Worm (Caenorhabditis elegans) whole organism, L4 larva: Measurements from ENCODE around the gene kvs-1.

Experiments
- F44E2.7 ChIP-seq: fragments of 200-800 bp; sonication (Bioruptor generic); IDR thresholded peaks from 2 replicates; pipeline ENCODE4 v2.1.2; 2022; ENCODE audit warnings: missing genetic modification characterization, missing compliant biosample characterization
- T20F7.1 ChIP-seq: fragments of 200-800 bp; sonication (Bioruptor generic); optimal IDR thresholded peaks from 2 replicates; lab custom pipeline; 2018; ENCODE audit warnings: mild to moderate bottlenecking, missing genetic modification characterization, missing compliant biosample characterization
- aha-1 ChIP-seq: fragments of 150-350 bp; peaks from one replicate; lab custom pipeline; 2014; ENCODE audit warnings: missing biosample characterization, missing genetic modification characterization
- aly-2 ChIP-seq: sonication (generic microtip); optimal IDR thresholded peaks from 2 replicates; lab custom pipeline; 2018; ENCODE audit warnings: missing biosample characterization, missing genetic modification characterization
- ceh-20 ChIP-seq: fragments of 200-800 bp; sonication (Bioruptor generic); IDR thresholded peaks from 2 replicates; pipeline ENCODE4 v1.3.6; 2022; ENCODE audit warnings: missing genetic modification reagents, missing genetic modification characterization, missing compliant biosample characterization
- ceh-44 ChIP-seq: fragments of 200-800 bp; sonication (Bioruptor generic); IDR thresholded peaks from 2 replicates; pipeline ENCODE4 v1.3.6; 2022; ENCODE audit warnings: missing genetic modification reagents, missing genetic modification characterization, missing compliant biosample characterization
- ceh-82 ChIP-seq: sonication (generic microtip); optimal IDR thresholded peaks from 2 replicates; lab custom pipeline; 2017; ENCODE audit warnings: missing biosample characterization, missing genetic modification characterization
- daf-8 ChIP-seq: fragments of 200-800 bp; sonication (Bioruptor generic); IDR thresholded peaks from 2 replicates; pipeline ENCODE4 v1.3.6; 2022; ENCODE audit warnings: missing genetic modification characterization, missing compliant biosample characterization
- dmd-6 ChIP-seq: fragments of 200-800 bp; sonication (Bioruptor generic); IDR thresholded peaks from 2 replicates; pipeline ENCODE4 v1.3.6; 2022; ENCODE audit warnings: missing genetic modification reagents, missing genetic modification characterization, missing compliant biosample characterization
- dve-1 ChIP-seq: sonication (generic microtip); optimal IDR thresholded peaks from 2 replicates; lab custom pipeline; 2017; ENCODE audit warnings: antibody characterized with exemption, mild to moderate bottlenecking, missing genetic modification characterization, missing compliant biosample characterization; ENCODE audit not compliant: insufficient read depth
- egl-27 ChIP-seq: sonication (generic microtip); optimal IDR thresholded peaks from 3 replicates; lab custom pipeline; 2017; ENCODE audit warnings: missing biosample characterization, missing genetic modification reagents, missing genetic modification characterization
- hif-1 ChIP-seq, 2 experiments: sonication (generic microtip); optimal IDR thresholded peaks; 2 replicates each; lab custom pipeline; 2016 to 2017; ENCODE audit warnings: missing compliant biosample characterization in 2 of 2, missing genetic modification characterization in 2 of 2, missing genetic modification reagents in 2 of 2, missing genotype in 2 of 2, mild to moderate bottlenecking in 1 of 2
- hlh-11 ChIP-seq: fragments of 200-800 bp; sonication (Bioruptor generic); optimal IDR thresholded peaks from 2 replicates; lab custom pipeline; 2018; ENCODE audit warnings: mild to moderate bottlenecking, missing genetic modification characterization, missing compliant biosample characterization
- hlh-30 ChIP-seq: sonication (generic microtip); optimal IDR thresholded peaks from 2 replicates; lab custom pipeline; 2017; ENCODE audit warnings: antibody characterized with exemption, mild to moderate bottlenecking, missing genetic modification characterization, missing compliant biosample characterization; ENCODE audit not compliant: insufficient read depth
- hmg-1.1 ChIP-seq: fragments of 200-800 bp; sonication (Bioruptor generic); IDR thresholded peaks from 2 replicates; pipeline ENCODE4 v1.3.6; 2022; ENCODE audit warnings: missing genetic modification reagents, missing genetic modification characterization, missing compliant biosample characterization
- lin-1 ChIP-seq: fragments of 200-800 bp; sonication (Bioruptor generic); IDR thresholded peaks from 2 replicates; pipeline ENCODE4 v1.3.6; 2022; ENCODE audit warnings: missing genetic modification reagents, missing genetic modification characterization, missing compliant biosample characterization
- mep-1 ChIP-seq: fragments of 150-350 bp; sonication (generic microtip); optimal IDR thresholded peaks from 3 replicates; lab custom pipeline; 2014; ENCODE audit warnings: missing biosample characterization, missing genetic modification characterization
- mxl-2 ChIP-seq: fragments of 200-800 bp; sonication (Bioruptor generic); conservative IDR thresholded peaks from 2 replicates; pipeline ENCODE4 v1.3.6; 2022; ENCODE audit warnings: missing genetic modification reagents, missing genetic modification characterization, missing compliant biosample characterization
- nhr-102 ChIP-seq: sonication (generic microtip); optimal IDR thresholded peaks from 2 replicates; lab custom pipeline; 2016; ENCODE audit warnings: mild to moderate bottlenecking, missing genetic modification characterization, moderate library complexity, missing compliant biosample characterization
- nhr-11 ChIP-seq: fragments of 150-350 bp; optimal IDR thresholded peaks from 2 replicates; lab custom pipeline; 2014; ENCODE audit warnings: missing biosample characterization, missing genetic modification characterization
- nhr-25 ChIP-seq: sonication (generic microtip); optimal IDR thresholded peaks from 2 replicates; lab custom pipeline; 2017; ENCODE audit warnings: missing genetic modification characterization, mild to moderate bottlenecking, missing compliant biosample characterization, antibody characterized with exemption, moderate library complexity, borderline replicate concordance; ENCODE audit not compliant: insufficient read depth
- nhr-28 ChIP-seq: fragments of 150-350 bp; optimal IDR thresholded peaks from 2 replicates; lab custom pipeline; 2014; ENCODE audit warnings: missing biosample characterization, missing genetic modification characterization
- nhr-41 ChIP-seq: fragments of 200-800 bp; sonication (Bioruptor generic); IDR thresholded peaks from 2 replicates; pipeline ENCODE4 v1.3.6; 2022; ENCODE audit warnings: missing genetic modification reagents, missing genetic modification characterization, missing compliant biosample characterization
- pqm-1 ChIP-seq: sonication (generic microtip); optimal IDR thresholded peaks from 2 replicates; lab custom pipeline; 2017; ENCODE audit warnings: missing biosample characterization, missing genetic modification characterization
- sdz-12 ChIP-seq: fragments of 200-800 bp; sonication (Bioruptor generic); optimal IDR thresholded peaks from 2 replicates; lab custom pipeline; 2018; ENCODE audit warnings: mild to moderate bottlenecking, missing genetic modification characterization, missing compliant biosample characterization
- set-16 ChIP-seq: fragments of 200-800 bp; sonication (Bioruptor generic); IDR thresholded peaks from 2 replicates; pipeline ENCODE4 v1.3.6; 2022; ENCODE audit warnings: missing genetic modification reagents, missing genetic modification characterization, missing compliant biosample characterization
- tra-1 ChIP-seq: fragments of 200-800 bp; sonication (Bioruptor generic); IDR thresholded peaks from 2 replicates; pipeline ENCODE4 v1.3.6; 2022; ENCODE audit warnings: missing genetic modification reagents, missing genetic modification characterization, missing compliant biosample characterization
- unc-39 ChIP-seq: sonication (generic microtip); optimal IDR thresholded peaks from 2 replicates; lab custom pipeline; 2017; ENCODE audit warnings: missing biosample characterization, missing genetic modification characterization
- unc-62 ChIP-seq, 3 experiments: fragments of 150-350 bp in 1 of 3; sonication (generic microtip); optimal IDR thresholded peaks in 2 of 3; peaks in 1 of 3; 1 replicate in 1 of 3; 2 replicates in 2 of 3; lab custom pipeline; 2014 to 2017; ENCODE audit warnings: missing biosample characterization in 3 of 3, missing genetic modification characterization in 3 of 3, missing genetic modification reagents in 3 of 3, missing genotype in 1 of 3
- vab-7 ChIP-seq: fragments of 200-800 bp; sonication (Bioruptor generic); IDR thresholded peaks from 2 replicates; pipeline ENCODE4 v1.3.6; 2022; ENCODE audit warnings: missing genetic modification reagents, missing genetic modification characterization, missing compliant biosample characterization
- ztf-7 ChIP-seq: fragments of 150-350 bp; optimal IDR thresholded peaks from 2 replicates; lab custom pipeline; 2014; ENCODE audit warnings: missing biosample characterization, missing genetic modification characterization

Gene kvs-1

ce11 chrX:7678437-7679139 is 28.3 kb downstream of the kvs-1 start:
- TF ChIP-seq aha-1 (tag; lab: Kevin White, UChicago) (peak; percentile 91), hlh-30 (peak; percentile 73), mep-1 (peak; percentile 16), nhr-41 (GFP tag; lab: Robert Waterston, UW) (no peak), hmg-1.1 (GFP tag; lab: Robert Waterston, UW) (peak; percentile 51)

DNA sequence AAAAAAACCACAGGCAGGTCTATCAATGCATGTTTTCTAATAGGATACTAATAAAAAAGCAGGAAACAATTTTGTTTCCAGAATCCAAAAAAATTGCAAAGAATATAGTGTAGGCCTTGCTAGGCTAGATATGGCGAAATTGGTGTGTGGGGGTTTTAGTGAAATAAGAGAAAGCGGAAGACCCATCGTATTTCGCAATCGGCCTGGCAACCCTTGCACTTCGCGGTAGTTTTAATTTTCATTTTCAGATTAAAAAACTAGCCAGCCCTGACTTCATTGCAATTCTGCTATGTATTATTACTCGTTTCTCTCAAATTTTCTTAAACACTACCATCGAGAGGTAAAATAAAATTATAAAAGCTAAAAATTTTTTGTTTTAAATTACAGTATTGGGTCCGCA is 32.1 kb downstream of the kvs-1 start:
- TF ChIP-seq sdz-12: no peak
- TF ChIP-seq tra-1: no peak
- TF ChIP-seq hif-1 (tag; optimal IDR thresholded peaks at IDR 0.05; lab: Kevin White, UChicago): no peak
- peak; percentile 24 for TF ChIP-seq aha-1 (tag; lab: Kevin White, UChicago)

- TF ChIP-seq unc-39 (no peak), set-16 (no peak), ceh-44 (GFP tag; lab: Robert Waterston, UW) (no peak), nhr-41 (GFP tag; lab: Robert Waterston, UW) (no peak), ceh-20 (GFP tag; lab: Robert Waterston, UW) (no peak), lin-1 (no peak), ceh-82 (tag; lab: Kevin White, UChicago) (no peak), egl-27 (tag; lab: Kevin White, UChicago) (no peak), ztf-7 (tag; lab: Kevin White, UChicago) (no peak), daf-8 (GFP tag; lab: Robert Waterston, UW) (no peak), sdz-12 (no peak), mxl-2 (GFP tag; lab: Robert Waterston, UW) (no peak), nhr-102 (tag; lab: Kevin White, UChicago) (no peak), aly-2 (tag; lab: Kevin White, UChicago) (no peak), dmd-6 (GFP tag; lab: Robert Waterston, UW) (no peak), unc-62 (GFP tag; optimal IDR thresholded peaks at IDR 0.05 in 1 of 2; lab: Kevin White, UChicago) (no peak), unc-62 (tag; optimal IDR thresholded peaks at IDR 0.05; lab: Kevin White, UChicago) (no peak), F44E2.7 (GFP tag; lab: Robert Waterston, UW) (no peak)
Measured at ce11 chrX:7672693-7673092, 34.2 kb downstream of the kvs-1 start, which contains the start of gene F27D9.2. F27D9.2 (plus strand) TSS chrX:7672993.

DNA sequence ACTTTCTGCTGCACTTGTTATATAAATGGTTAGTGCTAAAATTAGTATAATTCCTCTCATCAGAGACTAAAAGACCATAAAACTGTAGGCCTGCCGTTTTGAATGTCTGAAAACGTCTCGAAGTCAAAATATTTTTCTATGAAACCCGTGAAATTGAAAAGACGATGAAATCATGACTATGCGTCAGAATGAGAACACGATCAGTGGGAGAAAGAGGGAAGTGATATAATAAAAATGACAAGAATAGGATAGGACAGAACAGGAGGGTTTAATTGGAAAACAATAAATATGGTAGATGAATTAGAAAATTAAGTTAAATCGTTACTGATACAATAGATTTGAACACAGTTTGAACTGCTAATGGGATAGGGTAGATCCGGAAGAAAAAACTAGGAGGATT is 36.3 kb downstream of the kvs-1 start, which contains the start of gene F27D9.7:
Gene F27D9.7, minus strand, starts transcription at position 101 of the 400 bp plus-strand sequence.
- no peak for TF ChIP-seq nhr-11 (tag; lab: Kevin White, UChicago)
- peak; percentile 49 for TF ChIP-seq aha-1 (tag; lab: Kevin White, UChicago)

ce11 chrX:7667394-7668089 is 39.4 kb downstream of the kvs-1 start, which contains the start of gene F27D9.13:
F27D9.13 (minus strand) TSS chrX:7667444.
- TF ChIP-seq nhr-28 (tag; lab: Kevin White, UChicago) (peak; percentile 21), pqm-1 (peak; percentile 3), nhr-25 (tag; lab: Kevin White, UChicago) (no peak), vab-7 (no peak), T20F7.1 (GFP tag; lab: Kevin White, UChicago) (no peak), dve-1 (tag; lab: Kevin White, UChicago) (peak; percentile 17), hlh-11 (peak; percentile 12)
